Fruit fly (Drosophila melanogaster) whole organism, larva: ENCODE results near the gene Usp32.

ENCODE experiments used
- noc ChIP-seq: fragments of 200-800 bp; sonication (Bioruptor generic); optimal IDR thresholded peaks from 3 replicates; lab custom pipeline; 2019; ENCODE audit warnings: missing biosample characterization, mild to moderate bottlenecking, missing genetic modification characterization, moderate library complexity

Usp32 gene

dm6 chr3L:19929051-19929718 lies 58.2 kb downstream of the Usp32 start:
- no peak for TF ChIP-seq noc (tag; lab: Kevin White, UChicago)

- no peak for TF ChIP-seq noc (tag; lab: Kevin White, UChicago)
Measured at dm6 chr3L:19929719-19930334, 58.9 kb downstream of the Usp32 start.
